Worm (Caenorhabditis elegans): ENCODE data around the gene srz-47.

srz-47 gene

ce11 chrV:17192238-17192637 is at the start of gene srz-47:
Gene srz-47, minus strand, starts transcription at chrV:17192338.
- TF ChIP-seq cog-1 (tag; optimal IDR thresholded peaks at IDR 0.05) (no peak), T22C8.4 (GFP tag; IDR thresholded peaks at IDR 0.05) (no peak), ztf-29 (GFP tag; IDR thresholded peaks at IDR 0.05) (no peak), flt-1 (GFP tag; IDR thresholded peaks at IDR 0.05) (no peak), med-1 (GFP tag; optimal IDR thresholded peaks at IDR 0.05; ENCODE audit: insufficient read depth) (no peak), tab-1 (GFP tag; IDR thresholded peaks at IDR 0.05) (no peak), klf-2 (GFP tag; conservative IDR thresholded peaks at IDR 0.05) (no peak), ref-1 (GFP tag; conservative IDR thresholded peaks at IDR 0.05) (no peak), ztf-23 (GFP tag; IDR thresholded peaks at IDR 0.05) (no peak)

DNA sequence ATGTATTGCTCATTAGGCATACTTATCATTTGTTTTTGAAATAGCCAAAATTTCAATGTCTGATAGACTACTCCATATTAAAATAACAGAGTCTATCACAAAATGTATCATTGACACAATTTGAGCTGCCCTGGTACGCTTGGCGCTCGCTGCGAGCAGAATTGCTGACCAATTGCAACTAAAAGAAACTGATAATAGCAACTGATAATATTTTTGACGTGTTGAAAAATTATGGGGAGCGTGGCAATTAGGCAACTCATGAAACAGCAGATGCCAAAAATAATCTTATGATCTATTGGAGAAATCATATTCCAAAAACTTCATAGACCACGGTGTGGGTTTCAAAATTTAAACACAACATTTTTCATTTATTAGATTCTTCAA is 49.1 kb upstream of the srz-47 start:
- no peak for TF ChIP-seq klf-2 (GFP tag; conservative IDR thresholded peaks at IDR 0.05)
- no peak for TF ChIP-seq T22C8.4 (GFP tag; IDR thresholded peaks at IDR 0.05)
- TF ChIP-seq med-1 (GFP tag; optimal IDR thresholded peaks at IDR 0.05; ENCODE audit: insufficient read depth): no peak
- TF ChIP-seq flt-1 (GFP tag; IDR thresholded peaks at IDR 0.05): no peak
- no peak for TF ChIP-seq ztf-23 (GFP tag; IDR thresholded peaks at IDR 0.05)
- TF ChIP-seq ztf-29 (GFP tag; IDR thresholded peaks at IDR 0.05): no peak
- no peak for TF ChIP-seq cog-1 (tag; optimal IDR thresholded peaks at IDR 0.05)
- TF ChIP-seq tab-1 (GFP tag; IDR thresholded peaks at IDR 0.05): no peak
- no peak for TF ChIP-seq ref-1 (GFP tag; conservative IDR thresholded peaks at IDR 0.05)

DNA sequence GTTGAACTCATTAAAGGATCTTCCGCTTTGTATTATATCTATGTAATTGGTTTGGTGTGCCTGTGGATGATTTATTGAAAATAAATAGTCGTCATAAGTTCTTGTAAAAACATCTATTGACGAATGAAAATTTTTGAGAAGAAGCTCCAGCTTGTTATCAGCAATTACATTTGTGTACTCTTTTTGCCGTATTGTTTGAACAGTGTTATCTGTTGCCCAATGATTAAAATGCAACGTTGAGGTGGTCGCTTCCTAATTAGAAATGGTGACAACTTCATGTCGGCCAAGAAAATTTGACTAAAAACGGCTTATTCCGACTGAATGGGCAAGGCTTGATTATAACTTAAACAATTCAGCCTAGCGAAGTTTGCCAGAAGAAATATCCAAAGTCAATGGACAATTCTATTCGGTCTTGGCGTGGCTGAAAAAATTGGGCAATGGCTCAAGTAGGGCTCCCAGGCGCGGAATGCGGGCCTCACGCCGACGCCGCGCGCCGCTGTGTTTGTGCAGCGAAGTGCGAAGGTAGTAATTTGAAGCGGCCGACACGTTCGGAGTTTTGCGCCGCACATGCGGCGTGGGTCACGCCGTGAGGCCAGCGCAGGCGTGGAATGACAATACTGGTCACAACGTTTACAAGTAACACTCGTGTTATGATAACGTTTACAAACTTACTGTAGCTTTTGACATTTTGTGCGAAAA is 48.6 kb upstream of the srz-47 start:
- TF ChIP-seq med-1 (GFP tag; optimal IDR thresholded peaks at IDR 0.05; ENCODE audit: insufficient read depth) (no peak), tab-1 (GFP tag; IDR thresholded peaks at IDR 0.05) (no peak), T22C8.4 (GFP tag; IDR thresholded peaks at IDR 0.05) (no peak), cog-1 (tag; optimal IDR thresholded peaks at IDR 0.05) (no peak)

DNA sequence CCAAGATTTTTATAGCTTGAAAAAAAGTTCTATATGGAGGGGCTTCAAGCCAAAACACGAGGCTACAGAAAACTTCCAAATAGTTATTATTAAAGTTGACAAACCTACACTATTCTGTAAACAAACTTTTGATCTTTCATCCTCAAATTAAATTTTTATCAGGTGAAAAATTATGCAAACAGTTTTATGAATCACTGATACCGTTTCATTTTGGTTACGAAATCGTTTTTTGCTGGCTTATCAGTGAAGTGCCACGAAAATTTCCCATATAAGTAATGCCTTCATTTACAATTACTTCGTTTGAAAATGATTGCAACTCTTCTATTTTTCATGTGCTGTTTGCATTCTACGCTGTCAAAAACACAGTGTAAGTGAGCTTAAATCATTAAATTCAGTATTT is 46.7 kb upstream of the srz-47 start, which contains the start of gene T19C9.8:
TSS of gene T19C9.8 (plus strand) at position 299 of the 400 bp plus-strand sequence.
- TF ChIP-seq flt-1 (GFP tag; IDR thresholded peaks at IDR 0.05) (no peak), med-1 (GFP tag; optimal IDR thresholded peaks at IDR 0.05; ENCODE audit: insufficient read depth) (no peak), klf-2 (GFP tag; conservative IDR thresholded peaks at IDR 0.05) (no peak), T22C8.4 (GFP tag; IDR thresholded peaks at IDR 0.05) (no peak), ztf-29 (GFP tag; IDR thresholded peaks at IDR 0.05) (no peak), tab-1 (GFP tag; IDR thresholded peaks at IDR 0.05) (no peak), ref-1 (GFP tag; conservative IDR thresholded peaks at IDR 0.05) (no peak), ztf-23 (GFP tag; IDR thresholded peaks at IDR 0.05) (no peak), cog-1 (tag; optimal IDR thresholded peaks at IDR 0.05) (no peak)

DNA sequence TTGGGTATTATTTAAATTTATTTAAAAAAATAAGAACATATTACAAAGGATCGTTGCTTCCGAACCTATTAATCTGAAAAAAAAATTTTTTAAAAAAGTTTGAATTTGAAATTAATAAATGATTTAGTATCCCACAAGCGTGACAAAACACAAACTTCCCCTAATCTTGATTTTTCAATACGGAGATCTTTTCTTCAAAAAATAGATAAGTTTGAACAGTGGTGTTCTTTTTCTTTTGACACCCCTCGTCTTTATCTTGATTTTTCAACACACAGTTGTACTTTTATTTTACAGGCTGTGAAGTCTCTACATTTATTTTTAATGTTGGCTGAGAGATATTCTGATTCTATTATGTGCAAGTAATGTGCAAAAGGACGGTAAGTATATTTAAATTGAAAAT is 44.2 kb upstream of the srz-47 start, which contains the start of gene T19C9.10:
TSS of gene T19C9.10 (plus strand) at position 248 of the 400 bp plus-strand sequence.
- TF ChIP-seq ztf-23 (GFP tag; IDR thresholded peaks at IDR 0.05): no peak
- no peak for TF ChIP-seq flt-1 (GFP tag; IDR thresholded peaks at IDR 0.05)
- no peak for TF ChIP-seq ztf-29 (GFP tag; IDR thresholded peaks at IDR 0.05)
- TF ChIP-seq klf-2 (GFP tag; conservative IDR thresholded peaks at IDR 0.05): no peak
- TF ChIP-seq cog-1 (tag; optimal IDR thresholded peaks at IDR 0.05): no peak
- no peak for TF ChIP-seq T22C8.4 (GFP tag; IDR thresholded peaks at IDR 0.05)
- TF ChIP-seq tab-1 (GFP tag; IDR thresholded peaks at IDR 0.05): no peak
- no peak for TF ChIP-seq ref-1 (GFP tag; conservative IDR thresholded peaks at IDR 0.05)
- TF ChIP-seq med-1 (GFP tag; optimal IDR thresholded peaks at IDR 0.05; ENCODE audit: insufficient read depth): no peak

DNA sequence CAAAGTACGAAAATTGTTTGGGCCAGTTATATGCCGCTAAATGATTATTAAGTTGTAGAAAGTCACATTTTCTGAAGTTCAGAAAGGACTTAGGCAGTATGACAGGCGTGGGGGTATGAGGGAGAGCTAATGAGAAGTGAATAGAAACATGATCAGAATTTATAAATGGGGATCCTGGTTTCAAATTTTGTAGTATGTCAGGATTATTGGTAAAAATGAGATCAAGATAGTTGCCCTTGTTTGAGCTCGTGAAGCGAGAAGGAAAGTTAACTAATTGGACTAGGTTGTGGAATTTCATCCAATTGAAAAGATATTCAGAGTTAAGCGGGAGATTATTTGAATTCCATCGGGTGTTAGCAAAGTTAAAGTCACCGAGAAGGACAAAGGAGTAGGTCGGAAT is 40.3 kb upstream of the srz-47 start:
- TF ChIP-seq T22C8.4 (GFP tag; IDR thresholded peaks at IDR 0.05): no peak
- no peak for TF ChIP-seq klf-2 (GFP tag; conservative IDR thresholded peaks at IDR 0.05)
- no peak for TF ChIP-seq flt-1 (GFP tag; IDR thresholded peaks at IDR 0.05)
- TF ChIP-seq ztf-29 (GFP tag; IDR thresholded peaks at IDR 0.05): no peak
- no peak for TF ChIP-seq cog-1 (tag; optimal IDR thresholded peaks at IDR 0.05)
- no peak for TF ChIP-seq ref-1 (GFP tag; conservative IDR thresholded peaks at IDR 0.05)
- TF ChIP-seq ztf-23 (GFP tag; IDR thresholded peaks at IDR 0.05): no peak
- no peak for TF ChIP-seq tab-1 (GFP tag; IDR thresholded peaks at IDR 0.05)
- no peak for TF ChIP-seq med-1 (GFP tag; optimal IDR thresholded peaks at IDR 0.05; ENCODE audit: insufficient read depth)

DNA sequence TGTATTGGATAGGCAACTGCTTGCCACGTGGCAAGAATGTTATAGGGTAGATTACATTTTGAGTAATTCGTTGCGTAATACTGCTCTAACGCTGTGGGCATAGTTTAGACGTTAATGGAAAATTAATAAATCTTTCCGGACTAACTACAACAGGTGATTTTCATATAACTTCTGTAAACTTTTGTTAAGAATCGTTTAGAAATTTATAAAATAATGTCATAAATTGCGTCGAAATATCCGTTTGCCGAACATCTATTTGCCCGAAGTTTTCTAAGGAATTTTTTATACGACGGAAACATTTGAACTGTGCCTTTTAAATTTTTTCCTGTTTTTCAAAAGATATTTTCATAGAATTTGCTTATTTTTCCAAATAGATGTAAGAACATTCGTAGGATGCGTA is 34.0 kb upstream of the srz-47 start, which contains the start of gene srh-112:
TSS of gene srh-112 (minus strand) at position 101 of the 400 bp plus-strand sequence.
- TF ChIP-seq T22C8.4 (GFP tag; IDR thresholded peaks at IDR 0.05) (no peak), ref-1 (GFP tag; conservative IDR thresholded peaks at IDR 0.05) (no peak), flt-1 (GFP tag; IDR thresholded peaks at IDR 0.05) (no peak), cog-1 (tag; optimal IDR thresholded peaks at IDR 0.05) (no peak), klf-2 (GFP tag; conservative IDR thresholded peaks at IDR 0.05) (no peak), ztf-23 (GFP tag; IDR thresholded peaks at IDR 0.05) (no peak), ztf-29 (GFP tag; IDR thresholded peaks at IDR 0.05) (no peak), tab-1 (GFP tag; IDR thresholded peaks at IDR 0.05) (no peak), med-1 (GFP tag; optimal IDR thresholded peaks at IDR 0.05; ENCODE audit: insufficient read depth) (no peak)

ce11 chrV:17225389-17225788 is 33.3 kb upstream of the srz-47 start, which contains the start of gene scl-25:
Gene scl-25, plus strand, starts transcription at chrV:17225689.
- TF ChIP-seq ref-1 (GFP tag; conservative IDR thresholded peaks at IDR 0.05) (no peak), ztf-29 (GFP tag; IDR thresholded peaks at IDR 0.05) (no peak), T22C8.4 (GFP tag; IDR thresholded peaks at IDR 0.05) (no peak), klf-2 (GFP tag; conservative IDR thresholded peaks at IDR 0.05) (no peak), cog-1 (tag; optimal IDR thresholded peaks at IDR 0.05) (no peak), tab-1 (GFP tag; IDR thresholded peaks at IDR 0.05) (no peak), med-1 (GFP tag; optimal IDR thresholded peaks at IDR 0.05; ENCODE audit: insufficient read depth) (no peak), ztf-23 (GFP tag; IDR thresholded peaks at IDR 0.05) (no peak), flt-1 (GFP tag; IDR thresholded peaks at IDR 0.05) (no peak)

DNA sequence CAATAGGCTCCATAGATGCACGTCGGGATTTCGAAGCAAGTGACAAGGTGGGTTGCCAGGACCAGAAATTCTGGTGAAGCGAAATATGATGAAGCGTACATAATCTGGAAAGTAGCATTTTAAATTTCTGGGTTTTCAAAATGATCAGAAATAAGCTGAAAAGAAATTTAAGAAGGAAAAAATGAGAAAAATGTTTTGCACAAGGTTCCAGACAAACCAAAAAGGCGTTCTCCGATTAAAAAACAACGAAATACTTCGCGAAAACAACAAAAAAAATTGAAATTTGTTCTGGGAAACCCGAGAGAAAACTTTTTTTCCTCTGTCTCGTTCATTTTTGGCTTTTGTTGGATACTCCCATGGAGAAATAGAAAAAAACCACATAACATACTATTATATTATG is 31.2 kb upstream of the srz-47 start, which contains the start of gene srh-252:
TSS of gene srh-252 (minus strand) at position 101 of the 400 bp plus-strand sequence.
- no peak for TF ChIP-seq ztf-29 (GFP tag; IDR thresholded peaks at IDR 0.05)
- no peak for TF ChIP-seq ref-1 (GFP tag; conservative IDR thresholded peaks at IDR 0.05)
- TF ChIP-seq ztf-23 (GFP tag; IDR thresholded peaks at IDR 0.05): no peak
- no peak for TF ChIP-seq klf-2 (GFP tag; conservative IDR thresholded peaks at IDR 0.05)
- TF ChIP-seq cog-1 (tag; optimal IDR thresholded peaks at IDR 0.05): no peak
- no peak for TF ChIP-seq tab-1 (GFP tag; IDR thresholded peaks at IDR 0.05)
- no peak for TF ChIP-seq T22C8.4 (GFP tag; IDR thresholded peaks at IDR 0.05)

Measured in whole organism, midembryonic.